Worm (Caenorhabditis elegans) whole organism, late embryonic: ENCODE data around the gene F28H7.8.

Experiments
- C08G9.2 ChIP-seq: sonication (generic microtip); optimal IDR thresholded peaks from 2 replicates; lab custom pipeline; 2016; ENCODE audit warnings: mild to moderate bottlenecking, missing genetic modification characterization, moderate library complexity, missing compliant biosample characterization
- K02D7.2 ChIP-seq: sonication (generic microtip); optimal IDR thresholded peaks from 2 replicates; lab custom pipeline; 2017; ENCODE audit warnings: mild to moderate bottlenecking, missing genetic modification characterization, missing compliant biosample characterization
- T23F11.4 ChIP-seq: fragments of 200-800 bp; sonication (Bioruptor generic); optimal IDR thresholded peaks from 2 replicates; lab custom pipeline; 2018; ENCODE audit warnings: mild to moderate bottlenecking, missing genetic modification characterization, missing compliant biosample characterization
- ama-1 ChIP-seq: fragments of 150-350 bp; optimal IDR thresholded peaks from 2 replicates; lab custom pipeline; 2014
- ceh-18 ChIP-seq: sonication (generic microtip); optimal IDR thresholded peaks from 2 replicates; lab custom pipeline; 2016; ENCODE audit warnings: missing genetic modification characterization, missing compliant biosample characterization
- ceh-19 ChIP-seq: fragments of 200-800 bp; sonication (Bioruptor generic); optimal IDR thresholded peaks from 2 replicates; lab custom pipeline; 2018; ENCODE audit warnings: mild to moderate bottlenecking, missing genetic modification characterization, missing compliant biosample characterization
- ceh-24 ChIP-seq: sonication (generic microtip); optimal IDR thresholded peaks from 2 replicates; lab custom pipeline; 2016; ENCODE audit warnings: mild to moderate bottlenecking, missing genetic modification characterization, missing compliant biosample characterization
- ceh-30 ChIP-seq: fragments of 150-350 bp; optimal IDR thresholded peaks from 2 replicates; lab custom pipeline; 2014; ENCODE audit warnings: missing biosample characterization, missing genetic modification characterization
- ceh-34 ChIP-seq: sonication (generic microtip); optimal IDR thresholded peaks from 2 replicates; lab custom pipeline; 2016; ENCODE audit warnings: mild to moderate bottlenecking, missing genetic modification characterization, missing compliant biosample characterization
- ceh-48 ChIP-seq: sonication (generic microtip); optimal IDR thresholded peaks from 2 replicates; lab custom pipeline; 2016; ENCODE audit warnings: missing genetic modification characterization, inconsistent platforms, missing compliant biosample characterization
- ceh-9 ChIP-seq: sonication (generic microtip); optimal IDR thresholded peaks from 2 replicates; lab custom pipeline; 2016; ENCODE audit warnings: mild to moderate bottlenecking, missing genetic modification characterization, inconsistent platforms, missing compliant biosample characterization
- che-1 ChIP-seq: sonication (generic microtip); optimal IDR thresholded peaks from 2 replicates; lab custom pipeline; 2016; ENCODE audit warnings: mild to moderate bottlenecking, missing genetic modification characterization, missing compliant biosample characterization
- dmd-4 ChIP-seq: sonication (generic microtip); optimal IDR thresholded peaks from 2 replicates; lab custom pipeline; 2016; ENCODE audit warnings: borderline replicate concordance, missing genetic modification characterization, missing compliant biosample characterization
- dve-1 ChIP-seq: sonication (generic microtip); optimal IDR thresholded peaks from 2 replicates; lab custom pipeline; 2017; ENCODE audit warnings: antibody characterized with exemption, mild to moderate bottlenecking, missing genetic modification characterization, missing compliant biosample characterization
- elt-2 ChIP-seq: sonication (generic microtip); optimal IDR thresholded peaks from 2 replicates; lab custom pipeline; 2016; ENCODE audit warnings: missing genetic modification reagents, missing genetic modification characterization, missing compliant biosample characterization
- elt-4 ChIP-seq: sonication (generic microtip); optimal IDR thresholded peaks from 2 replicates; lab custom pipeline; 2016; ENCODE audit warnings: missing genetic modification characterization, missing compliant biosample characterization
- eyg-1 ChIP-seq: sonication (generic microtip); optimal IDR thresholded peaks from 2 replicates; lab custom pipeline; 2016; ENCODE audit warnings: missing genotype, missing genetic modification characterization, missing compliant biosample characterization
- fkh-10 ChIP-seq: fragments of 150-350 bp; optimal IDR thresholded peaks from 2 replicates; lab custom pipeline; 2014; ENCODE audit warnings: missing biosample characterization, missing genetic modification reagents, missing genetic modification characterization
- fkh-6 ChIP-seq: sonication (generic microtip); optimal IDR thresholded peaks from 2 replicates; lab custom pipeline; 2016; ENCODE audit warnings: missing genetic modification characterization, missing compliant biosample characterization
- gmeb-2 ChIP-seq: sonication (generic microtip); optimal IDR thresholded peaks from 2 replicates; lab custom pipeline; 2016; ENCODE audit warnings: missing genetic modification characterization, inconsistent platforms, missing compliant biosample characterization
- lin-11 ChIP-seq: fragments of 200-800 bp; sonication (Bioruptor generic); optimal IDR thresholded peaks from 2 replicates; lab custom pipeline; 2018; ENCODE audit warnings: mild to moderate bottlenecking, missing genetic modification characterization, missing compliant biosample characterization
- madf-2 ChIP-seq: sonication (generic microtip); optimal IDR thresholded peaks from 2 replicates; lab custom pipeline; 2017; ENCODE audit warnings: missing genetic modification characterization, missing compliant biosample characterization
- nfya-1 ChIP-seq: sonication (generic microtip); optimal IDR thresholded peaks from 2 replicates; lab custom pipeline; 2017; ENCODE audit warnings: missing genetic modification characterization, mild to moderate bottlenecking, missing compliant biosample characterization, antibody characterized with exemption, moderate library complexity
- nhr-232 ChIP-seq: sonication (generic microtip); optimal IDR thresholded peaks from 2 replicates; lab custom pipeline; 2016; ENCODE audit warnings: missing genetic modification characterization, missing compliant biosample characterization
- pag-3 ChIP-seq: sonication (generic microtip); optimal IDR thresholded peaks from 2 replicates; lab custom pipeline; 2016; ENCODE audit warnings: missing compliant biosample characterization, missing genetic modification characterization, borderline replicate concordance
- pha-2 ChIP-seq: sonication (generic microtip); optimal IDR thresholded peaks from 2 replicates; lab custom pipeline; 2017; ENCODE audit warnings: mild to moderate bottlenecking, missing genetic modification characterization, missing compliant biosample characterization
- pha-4 ChIP-seq: fragments of 150-350 bp; optimal IDR thresholded peaks from 2 replicates; lab custom pipeline; 2018; ENCODE audit warnings: missing biosample characterization, missing genetic modification reagents, missing genetic modification characterization
- pqm-1 ChIP-seq: sonication (generic microtip); optimal IDR thresholded peaks from 2 replicates; lab custom pipeline; 2016; ENCODE audit warnings: missing genetic modification characterization, missing compliant biosample characterization
- pros-1 ChIP-seq: fragments of 150-350 bp; optimal IDR thresholded peaks from 2 replicates; lab custom pipeline; 2014; ENCODE audit warnings: missing biosample characterization, missing genetic modification reagents, missing genetic modification characterization
- ref-2 ChIP-seq: sonication (generic microtip); optimal IDR thresholded peaks from 2 replicates; lab custom pipeline; 2016; ENCODE audit warnings: missing genetic modification characterization, missing compliant biosample characterization
- rnt-1 ChIP-seq: sonication (generic microtip); optimal IDR thresholded peaks from 2 replicates; lab custom pipeline; 2016; ENCODE audit warnings: missing genetic modification characterization, missing compliant biosample characterization
- sox-2 ChIP-seq: fragments of 200-800 bp; sonication (Bioruptor generic); IDR thresholded peaks from 2 replicates; pipeline ENCODE4 v1.3.6; 2022; ENCODE audit warnings: missing genetic modification reagents, missing genetic modification characterization, missing compliant biosample characterization
- sox-4 ChIP-seq: sonication (generic microtip); optimal IDR thresholded peaks from 2 replicates; lab custom pipeline; 2017; ENCODE audit warnings: mild to moderate bottlenecking, missing genetic modification characterization, inconsistent platforms, missing compliant biosample characterization
- syd-9 ChIP-seq: sonication (generic microtip); optimal IDR thresholded peaks from 2 replicates; lab custom pipeline; 2016; ENCODE audit warnings: mild to moderate bottlenecking, missing genetic modification characterization, moderate library complexity, missing compliant biosample characterization
- unc-42 ChIP-seq: sonication (generic microtip); optimal IDR thresholded peaks from 2 replicates; lab custom pipeline; 2016; ENCODE audit warnings: missing genotype, missing genetic modification characterization, missing compliant biosample characterization
- unc-55 ChIP-seq: sonication (generic microtip); optimal IDR thresholded peaks from 2 replicates; lab custom pipeline; 2017; ENCODE audit warnings: missing biosample characterization, missing genetic modification reagents, missing genetic modification characterization
- ztf-16 ChIP-seq: sonication (generic microtip); optimal IDR thresholded peaks from 2 replicates; lab custom pipeline; 2017; ENCODE audit warnings: missing genetic modification characterization, missing compliant biosample characterization

Gene F28H7.8

ce11 chrV:10794463-10794862 is 35.7 kb downstream of the F28H7.8 start:
- TF ChIP-seq ama-1, result no peak
- TF ChIP-seq ceh-24 (tag; lab: Kevin White, UChicago), result no peak
- TF ChIP-seq ceh-30 (tag; lab: Kevin White, UChicago), result no peak
- TF ChIP-seq pha-4 (tag; lab: Kevin White, UChicago), result no peak
- no peak for TF ChIP-seq C08G9.2 (tag; lab: Kevin White, UChicago)
- no peak for TF ChIP-seq ztf-16 (tag; lab: Kevin White, UChicago)
- TF ChIP-seq che-1 (tag; lab: Kevin White, UChicago), result no peak
- no peak for TF ChIP-seq ceh-34 (tag; lab: Kevin White, UChicago)
- TF ChIP-seq, all 69 proteins: peak for 0

DNA sequence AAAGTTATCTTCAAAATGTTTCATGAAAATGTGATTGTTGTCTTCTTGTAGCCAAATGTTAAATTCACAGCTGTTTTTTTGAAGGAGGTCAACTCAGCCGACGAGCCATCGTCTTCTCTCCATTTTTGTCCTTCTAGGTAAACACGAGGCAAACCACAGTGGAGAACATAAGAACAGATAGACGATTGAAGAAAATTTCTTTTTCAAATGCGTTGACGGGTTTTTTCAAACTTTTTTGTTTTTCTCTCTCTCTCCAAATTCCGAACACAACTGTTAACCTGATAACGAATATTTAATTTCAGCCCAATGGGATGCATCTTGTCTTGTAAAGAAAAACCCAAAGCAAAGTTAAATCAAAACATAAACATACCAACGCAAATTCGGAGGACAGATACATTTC is 36.7 kb downstream of the F28H7.8 start, which contains the start of gene D1054.19:
D1054.19 (plus strand) TSS at position 301 of the 400 bp plus-strand sequence.
- TF ChIP-seq sox-2 (GFP tag; lab: Robert Waterston, UW) (no peak), elt-4 (no peak), fkh-10 (GFP tag; lab: Kevin White, UChicago) (no peak), fkh-6 (tag; lab: Kevin White, UChicago) (no peak), eyg-1 (no peak), K02D7.2 (tag; lab: Kevin White, UChicago) (no peak), ceh-9 (tag; lab: Kevin White, UChicago) (no peak), ref-2 (no peak), T23F11.4 (GFP tag; lab: Kevin White, UChicago) (no peak), elt-2 (tag; lab: Kevin White, UChicago) (no peak), pha-2 (tag; lab: Kevin White, UChicago) (no peak), ceh-24 (tag; lab: Kevin White, UChicago) (no peak), unc-42 (tag; lab: Kevin White, UChicago) (no peak)

- TF ChIP-seq ceh-30 (tag; lab: Kevin White, UChicago), result no peak
- TF ChIP-seq madf-2 (tag; lab: Kevin White, UChicago), result no peak
- TF ChIP-seq pag-3, result no peak
- no peak for TF ChIP-seq sox-4 (tag; lab: Kevin White, UChicago)
- no peak for TF ChIP-seq gmeb-2 (tag; lab: Kevin White, UChicago)
- no peak for TF ChIP-seq ztf-16 (tag; lab: Kevin White, UChicago)
- TF ChIP-seq rnt-1, result no peak
- TF ChIP-seq unc-55 (GFP tag; lab: Kevin White, UChicago), result no peak
Observed at ce11 chrV:10798090-10798489, 39.3 kb downstream of the F28H7.8 start, which contains the start of gene srh-184. Gene srh-184, minus strand, starts transcription at chrV:10798190.

DNA sequence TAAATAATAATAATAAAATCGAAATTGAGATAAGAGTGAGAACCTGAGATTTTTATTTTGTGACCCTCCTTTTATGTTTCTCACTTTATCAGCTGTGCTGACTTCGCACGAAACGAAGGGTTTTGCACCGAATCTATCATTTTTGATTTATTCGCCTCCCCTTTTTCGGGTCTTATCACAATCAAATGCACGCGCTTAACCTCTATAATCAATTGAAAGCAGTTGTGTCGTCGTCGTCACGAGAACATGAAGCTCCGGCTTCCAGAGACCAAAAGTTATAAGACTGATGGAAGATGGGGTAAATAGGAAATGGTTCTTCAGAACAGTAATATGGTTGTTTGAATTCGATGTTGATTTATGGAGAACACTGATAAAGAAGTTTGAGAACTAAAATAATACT is 42.4 kb downstream of the F28H7.8 start, which contains the start of gene D1054.18:
D1054.18 (minus strand) TSS at position 45 of the 400 bp plus-strand sequence.
- TF ChIP-seq lin-11 (tag; lab: Kevin White, UChicago) (no peak), fkh-6 (tag; lab: Kevin White, UChicago) (no peak), nfya-1 (no peak), pros-1 (tag; lab: Kevin White, UChicago) (no peak), nhr-232 (tag; lab: Kevin White, UChicago) (no peak), madf-2 (tag; lab: Kevin White, UChicago) (no peak), ceh-18 (tag; lab: Kevin White, UChicago) (no peak), dve-1 (no peak), dmd-4 (no peak), pqm-1 (no peak), syd-9 (tag; lab: Kevin White, UChicago) (no peak), ceh-48 (tag; lab: Kevin White, UChicago) (no peak), unc-42 (tag; lab: Kevin White, UChicago) (no peak), ceh-19 (no peak)
- TF ChIP-seq, all 69 proteins: peak for 0
